Worm (Caenorhabditis elegans): ENCODE data around the gene grl-29.

DNA sequence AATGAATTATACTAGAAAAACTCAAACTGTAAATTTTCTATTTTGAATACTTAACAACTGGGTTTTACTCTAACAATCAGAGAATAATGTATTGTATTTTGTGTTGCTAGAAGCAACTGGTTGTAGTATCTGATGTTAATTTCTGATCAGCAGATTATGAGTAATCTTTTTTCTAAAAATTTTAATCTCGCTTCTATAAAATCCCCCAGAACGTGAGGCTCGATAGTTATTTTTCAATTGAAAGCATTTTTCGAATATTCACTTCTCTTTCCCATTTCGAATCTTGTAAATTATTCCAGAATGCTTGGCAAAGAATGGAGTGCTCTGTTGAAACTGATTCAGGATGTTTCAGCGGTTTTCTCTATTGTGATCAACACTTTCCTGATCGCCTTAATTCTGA, 37.1 kb downstream of the grl-29 start, which contains the start of gene str-227:
- TF ChIP-seq pha-4 (tag; optimal IDR thresholded peaks at IDR 0.05) (no peak), F55B11.4 (tag; optimal IDR thresholded peaks at IDR 0.05; ENCODE audit: borderline replicate concordance, insufficient read depth) (no peak), ekl-4 (GFP tag; IDR thresholded peaks at IDR 0.05) (no peak), ZK185.1 (tag; optimal IDR thresholded peaks at IDR 0.05; ENCODE audit: poor library complexity, severe bottlenecking) (no peak), sea-2 (GFP tag; IDR thresholded peaks at IDR 0.05) (no peak), aptf-3 (GFP tag; IDR thresholded peaks at IDR 0.05) (no peak), snpc-1.1 (tag; optimal IDR thresholded peaks at IDR 0.05; ENCODE audit: insufficient read depth) (no peak), attf-3 (GFP tag; conservative IDR thresholded peaks at IDR 0.05) (no peak), efl-1 (GFP tag; optimal IDR thresholded peaks at IDR 0.05) (no peak), ceh-40 (GFP tag; IDR thresholded peaks at IDR 0.05) (no peak), egrh-3 (GFP tag; IDR thresholded peaks at IDR 0.05) (no peak)

Data from whole organism, young adult.